Fruit fly (Drosophila melanogaster): Measurements from ENCODE around the gene Ccp84Ag.

Ccp84Ag gene

dm6 chr3R:6665117-6665654, 21.3 kb upstream of the Ccp84Ag start (continued):
- TF ChIP-seq Xrp1 (GFP tag; IDR thresholded peaks at IDR 0.05) (peak; percentile 71), CG12769 (tag; optimal IDR thresholded peaks at IDR 0.05) (peak; percentile 37), H15 (GFP tag; IDR thresholded peaks at IDR 0.05) (0 out of 3 replicates have a peak, but pooled peaks have one; percentile 21), CG17359 (tag; optimal IDR thresholded peaks at IDR 0.05) (peak; percentile 12), CG1529 (GFP tag; optimal IDR thresholded peaks at IDR 0.05) (peak; percentile 39), Lhr (GFP tag; optimal IDR thresholded peaks at IDR 0.05) (peak; percentile 49), sisA (GFP tag; IDR thresholded peaks at IDR 0.05) (0 out of 2 replicates have a peak, but pooled peaks have one; percentile 28), wek (GFP tag; optimal IDR thresholded peaks at IDR 0.05) (peak; percentile 63), zfh1 (GFP tag; IDR thresholded peaks at IDR 0.05) (peak; percentile 66), CG5180 (GFP tag; optimal IDR thresholded peaks at IDR 0.05) (peak; percentile 90), Max (GFP tag; optimal IDR thresholded peaks at IDR 0.05) (no peak), CG10209 (GFP tag; optimal IDR thresholded peaks at IDR 0.05) (peak; percentile 45), repo (GFP tag; optimal IDR thresholded peaks at IDR 0.05) (no peak), CG6791 (GFP tag; IDR thresholded peaks at IDR 0.05; ENCODE audit: partially characterized antibody) (no peak), ewg (GFP tag; optimal IDR thresholded peaks at IDR 0.05) (peak; percentile 32), Dek (tag; optimal IDR thresholded peaks at IDR 0.05) (no peak), CG11085 (GFP tag; IDR thresholded peaks at IDR 0.05) (no peak), CG30431 (GFP tag; optimal IDR thresholded peaks at IDR 0.05) (peak; percentile 13), prd (optimal IDR thresholded peaks at IDR 0.05) (no peak), prd (GFP tag; IDR thresholded peaks at IDR 0.05) (peak; percentile 33; the same call in 1 of the 3 replicates), CG9727 (GFP tag; optimal IDR thresholded peaks at IDR 0.05) (peak; percentile 62), CG17361 (GFP tag; IDR thresholded peaks at IDR 0.05) (0 out of 3 replicates have a peak, but pooled peaks have one; percentile 10), CG2129 (GFP tag; IDR thresholded peaks at IDR 0.05; ENCODE audit: partially characterized antibody) (no peak), CG17328 (GFP tag; IDR thresholded peaks at IDR 0.05) (peak; percentile 53), sc (optimal IDR thresholded peaks at IDR 0.05) (no peak), sc (GFP tag; optimal IDR thresholded peaks at IDR 0.05) (peak; percentile 3), Antp (GFP tag; optimal IDR thresholded peaks at IDR 0.05) (no peak), crp (GFP tag; optimal IDR thresholded peaks at IDR 0.05) (peak in 1 of 2 experiments; percentile 8), nerfin-2 (GFP tag; IDR thresholded peaks at IDR 0.05; ENCODE audit: partially characterized antibody) (no peak), CG8359 (GFP tag; optimal IDR thresholded peaks at IDR 0.05; ENCODE audit: borderline replicate concordance) (peak; percentile 19), chm (GFP tag; IDR thresholded peaks at IDR 0.05) (peak; percentile 54; the same call in 1 of the 2 replicates), Fer3 (tag; optimal IDR thresholded peaks at IDR 0.05) (no peak), CG10147 (GFP tag; optimal IDR thresholded peaks at IDR 0.05) (no peak), dm (GFP tag; optimal IDR thresholded peaks at IDR 0.05) (no peak), Hmx (GFP tag; optimal IDR thresholded peaks at IDR 0.05) (no peak), Neu2 (GFP tag; optimal IDR thresholded peaks at IDR 0.05; ENCODE audit: borderline replicate concordance) (no peak), seq (GFP tag; IDR thresholded peaks at IDR 0.05) (0 out of 2 replicates have a peak, but pooled peaks have one; percentile 20), Opbp (GFP tag; IDR thresholded peaks at IDR 0.05; ENCODE audit: partially characterized antibody) (no peak), otp (GFP tag; IDR thresholded peaks at IDR 0.05) (peak; percentile 76; the same call in 2 of the 3 replicates), CG7987 (GFP tag; optimal IDR thresholded peaks at IDR 0.05) (peak; percentile 17), C15 (GFP tag; IDR thresholded peaks at IDR 0.05) (no peak), Sin3A (optimal IDR thresholded peaks at IDR 0.05) (no peak), fd64A (GFP tag; optimal IDR thresholded peaks at IDR 0.05) (peak; percentile 61), Hey (tag; optimal IDR thresholded peaks at IDR 0.05) (peak; percentile 9), ranshi (GFP tag; IDR thresholded peaks at IDR 0.05) (0 out of 2 replicates have a peak, but pooled peaks have one; percentile 22), CG32532 (GFP tag; IDR thresholded peaks at IDR 0.05) (no peak), CG8290 (GFP tag; optimal IDR thresholded peaks at IDR 0.05) (no peak), CG8290 (tag; optimal IDR thresholded peaks at IDR 0.05) (peak in 1 of 2 experiments; percentile 56)

All from whole organism, embryonic.